Fruit fly (Drosophila melanogaster) ovary, adult (tissue): ENCODE data around the gene CG6409.

Source experiments
- CG17801 ChIP-seq: fragments of 200-800 bp; optimal IDR thresholded peaks from 2 replicates; lab custom pipeline; 2019; ENCODE audit warnings: missing biosample characterization, mild to moderate bottlenecking, missing genetic modification characterization, moderate library complexity; ENCODE audit not compliant: partially characterized antibody

CG6409 gene

dm6 chr3L:10882336-10883040 lies at the start of gene CG6409, which contains the start of gene galla-2:
TSS of gene CG6409 (minus strand) at chr3L:10882386.
TSS of gene galla-2 (plus strand) at chr3L:10882890.
- TF ChIP-seq CG17801 (GFP tag; lab: Kevin White, UChicago), result no peak

dm6 chr3L:10931430-10931829 lies 49.2 kb upstream of the CG6409 start:
- no peak for TF ChIP-seq CG17801 (GFP tag; lab: Kevin White, UChicago)

dm6 chr3L:10928801-10929200 lies 46.6 kb upstream of the CG6409 start:
- TF ChIP-seq CG17801 (GFP tag; lab: Kevin White, UChicago), result no peak

- TF ChIP-seq CG17801 (GFP tag; lab: Kevin White, UChicago), result no peak
Measured at dm6 chr3L:10927953-10928352, 45.8 kb upstream of the CG6409 start.

dm6 chr3L:10927349-10927748 lies 45.2 kb upstream of the CG6409 start:
- TF ChIP-seq CG17801 (GFP tag; lab: Kevin White, UChicago), result no peak

dm6 chr3L:10924683-10925082 lies 42.5 kb upstream of the CG6409 start:
- TF ChIP-seq CG17801 (GFP tag; lab: Kevin White, UChicago), result no peak

dm6 chr3L:10922973-10923372 lies 40.8 kb upstream of the CG6409 start:
- no peak for TF ChIP-seq CG17801 (GFP tag; lab: Kevin White, UChicago)

- no peak for TF ChIP-seq CG17801 (GFP tag; lab: Kevin White, UChicago)
Measured at dm6 chr3L:10918454-10918853, 36.3 kb upstream of the CG6409 start.

- no peak for TF ChIP-seq CG17801 (GFP tag; lab: Kevin White, UChicago)
Measured at dm6 chr3L:10917263-10917662, 35.1 kb upstream of the CG6409 start.

- TF ChIP-seq CG17801 (GFP tag; lab: Kevin White, UChicago), result no peak
Measured at dm6 chr3L:10913214-10913613, 31.0 kb upstream of the CG6409 start.

dm6 chr3L:10909612-10910011 lies 27.4 kb upstream of the CG6409 start:
- TF ChIP-seq CG17801 (GFP tag; lab: Kevin White, UChicago), result no peak

- no peak for TF ChIP-seq CG17801 (GFP tag; lab: Kevin White, UChicago)
Measured at dm6 chr3L:10904770-10905169, 22.6 kb upstream of the CG6409 start.

dm6 chr3L:10903449-10903848 lies 21.3 kb upstream of the CG6409 start:
- TF ChIP-seq CG17801 (GFP tag; lab: Kevin White, UChicago), result no peak

dm6 chr3L:10899087-10899511 lies 16.9 kb upstream of the CG6409 start, which contains the start of gene Aps:
TSS of gene Aps (minus strand) at chr3L:10899123.
- TF ChIP-seq CG17801 (GFP tag; lab: Kevin White, UChicago), result no peak

- peak; percentile 84 for TF ChIP-seq CG17801 (GFP tag; lab: Kevin White, UChicago)
Measured at dm6 chr3L:10898256-10898735, 16.1 kb upstream of the CG6409 start.

- TF ChIP-seq CG17801 (GFP tag; lab: Kevin White, UChicago), result no peak
Measured at dm6 chr3L:10897534-10898255, 15.5 kb upstream of the CG6409 start.
